Fruit fly (Drosophila melanogaster): ENCODE data around the gene CG9328.

- TF ChIP-seq CTCF (optimal IDR thresholded peaks at IDR 0.05) (no peak), CG8478 (optimal IDR thresholded peaks at IDR 0.05) (no peak)
Measured at dm6 chr2L:20798351-20798777, 849 bp downstream of the CG9328 start.
